Fruit fly (Drosophila melanogaster): ENCODE measurements around the gene PIG-H.

The PIG-H gene

dm6 chr3R:7967801-7968200, 31.8 kb upstream of the PIG-H start:
- TF ChIP-seq h (optimal IDR thresholded peaks at IDR 0.05) (no peak), Myc (optimal IDR thresholded peaks at IDR 0.05) (no peak), Sin3A (optimal IDR thresholded peaks at IDR 0.05) (no peak), insv (optimal IDR thresholded peaks at IDR 0.05) (no peak)

dm6 chr3R:7968958-7969701, 30.5 kb upstream of the PIG-H start:
- TF ChIP-seq Sin3A (optimal IDR thresholded peaks at IDR 0.05) (no peak), ttk (optimal IDR thresholded peaks at IDR 0.05) (no peak), Myc (optimal IDR thresholded peaks at IDR 0.05) (no peak), h (optimal IDR thresholded peaks at IDR 0.05) (no peak), insv (optimal IDR thresholded peaks at IDR 0.05) (no peak), psq (optimal IDR thresholded peaks at IDR 0.05) (no peak)

dm6 chr3R:7969702-7970175, 29.9 kb upstream of the PIG-H start:
- no peak for TF ChIP-seq h (optimal IDR thresholded peaks at IDR 0.05)
- no peak for TF ChIP-seq ttk (optimal IDR thresholded peaks at IDR 0.05)
- no peak for TF ChIP-seq Myc (optimal IDR thresholded peaks at IDR 0.05)
- TF ChIP-seq psq (optimal IDR thresholded peaks at IDR 0.05): no peak
- TF ChIP-seq Sin3A (optimal IDR thresholded peaks at IDR 0.05): no peak
- no peak for TF ChIP-seq insv (optimal IDR thresholded peaks at IDR 0.05)

- no peak for TF ChIP-seq h (optimal IDR thresholded peaks at IDR 0.05)
- TF ChIP-seq Sin3A (optimal IDR thresholded peaks at IDR 0.05): no peak
- TF ChIP-seq ttk (optimal IDR thresholded peaks at IDR 0.05): no peak
- TF ChIP-seq Myc (optimal IDR thresholded peaks at IDR 0.05): no peak
- TF ChIP-seq psq (optimal IDR thresholded peaks at IDR 0.05): no peak
- TF ChIP-seq insv (optimal IDR thresholded peaks at IDR 0.05): no peak
Observed at dm6 chr3R:7970640-7971039, 29.0 kb upstream of the PIG-H start.

DNA sequence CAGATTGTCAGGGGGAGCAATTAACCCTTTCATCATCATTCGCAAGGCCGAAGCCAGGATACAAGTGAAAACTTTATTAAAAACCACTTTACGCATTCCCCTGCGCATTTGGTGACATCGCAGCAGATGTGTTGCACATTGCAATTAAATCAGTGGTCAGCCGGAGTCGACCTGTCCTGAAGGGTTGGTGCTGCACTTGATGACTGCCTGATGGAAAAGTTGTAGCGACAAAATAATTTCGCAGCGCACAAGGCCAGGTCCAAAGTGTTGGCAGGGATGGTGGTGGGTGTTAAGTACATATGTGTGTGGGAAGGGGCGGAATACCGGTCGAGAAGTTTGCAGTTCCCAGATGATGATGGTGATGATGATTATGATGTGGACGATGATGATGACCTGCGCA, 27.5 kb upstream of the PIG-H start:
- TF ChIP-seq h (optimal IDR thresholded peaks at IDR 0.05) (no peak), Myc (optimal IDR thresholded peaks at IDR 0.05) (no peak), ttk (optimal IDR thresholded peaks at IDR 0.05) (no peak), psq (optimal IDR thresholded peaks at IDR 0.05) (no peak), insv (optimal IDR thresholded peaks at IDR 0.05) (no peak), Sin3A (optimal IDR thresholded peaks at IDR 0.05) (no peak)

DNA sequence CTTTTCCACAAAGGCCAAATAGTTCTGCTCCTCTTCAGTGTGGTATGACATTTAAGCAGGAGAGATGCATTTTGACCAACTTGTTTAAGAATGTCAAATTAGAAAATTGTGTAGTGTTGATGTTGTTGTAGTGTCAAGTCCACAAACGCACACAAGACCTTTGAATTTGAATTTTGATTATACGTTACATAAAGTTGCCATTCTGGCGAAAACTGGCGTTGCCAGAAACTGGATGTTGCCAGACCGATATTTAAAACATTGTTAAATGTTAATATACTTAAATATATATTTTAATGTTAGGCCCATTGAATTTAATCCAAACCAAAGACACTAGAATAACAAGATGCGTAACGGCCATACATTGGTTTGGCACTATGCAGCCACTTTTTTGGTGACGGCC, 26.6 kb upstream of the PIG-H start:
- TF ChIP-seq h (optimal IDR thresholded peaks at IDR 0.05) (no peak), Sin3A (optimal IDR thresholded peaks at IDR 0.05) (no peak), Myc (optimal IDR thresholded peaks at IDR 0.05) (no peak), insv (optimal IDR thresholded peaks at IDR 0.05) (no peak), ttk (optimal IDR thresholded peaks at IDR 0.05) (no peak), psq (optimal IDR thresholded peaks at IDR 0.05) (no peak)

DNA sequence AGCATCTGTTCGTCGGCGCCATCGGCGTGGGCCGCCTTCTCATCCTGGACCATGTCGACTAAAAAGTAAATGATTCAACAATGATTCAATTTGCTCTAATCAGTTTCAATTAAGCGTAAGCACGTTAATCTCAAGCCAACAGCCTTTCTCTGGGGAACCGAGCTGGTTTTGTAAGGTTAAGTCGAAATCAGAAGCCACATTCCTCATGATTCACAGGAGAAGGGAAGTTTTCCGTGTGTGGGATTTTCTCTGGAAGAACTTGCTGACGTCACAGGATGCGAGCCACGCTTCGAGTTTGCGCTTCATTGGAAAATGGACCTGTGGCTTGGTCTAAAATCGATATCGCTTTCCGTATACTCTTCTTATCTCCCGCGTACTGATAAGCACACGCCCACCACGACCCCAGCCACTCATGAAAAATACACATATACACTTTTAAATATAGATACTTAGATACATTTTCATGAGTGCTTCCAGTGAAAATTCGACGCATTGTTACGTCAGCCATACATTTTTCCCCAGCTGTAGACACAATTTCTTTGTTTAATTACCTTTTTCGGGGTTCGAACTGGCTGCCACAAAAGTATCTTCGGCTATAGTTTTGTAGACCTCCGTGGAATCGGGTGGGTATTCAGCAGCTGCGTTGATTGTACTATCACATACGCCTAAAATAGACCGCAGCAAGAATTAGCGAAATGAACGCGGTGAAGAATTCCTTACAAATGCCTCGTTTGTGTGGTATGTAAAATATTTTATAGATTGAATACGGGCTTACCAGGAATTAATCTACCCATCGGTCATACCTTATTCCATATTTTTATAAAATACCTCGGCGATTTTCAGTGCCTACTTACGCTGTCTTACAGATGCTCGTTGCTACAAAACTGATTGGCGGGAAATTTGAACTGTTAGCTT, 22.4 kb upstream of the PIG-H start:
- TF ChIP-seq Myc (optimal IDR thresholded peaks at IDR 0.05) (no peak), psq (optimal IDR thresholded peaks at IDR 0.05) (no peak), insv (optimal IDR thresholded peaks at IDR 0.05) (no peak), ttk (optimal IDR thresholded peaks at IDR 0.05) (no peak), Sin3A (optimal IDR thresholded peaks at IDR 0.05) (no peak), h (optimal IDR thresholded peaks at IDR 0.05) (no peak)

DNA sequence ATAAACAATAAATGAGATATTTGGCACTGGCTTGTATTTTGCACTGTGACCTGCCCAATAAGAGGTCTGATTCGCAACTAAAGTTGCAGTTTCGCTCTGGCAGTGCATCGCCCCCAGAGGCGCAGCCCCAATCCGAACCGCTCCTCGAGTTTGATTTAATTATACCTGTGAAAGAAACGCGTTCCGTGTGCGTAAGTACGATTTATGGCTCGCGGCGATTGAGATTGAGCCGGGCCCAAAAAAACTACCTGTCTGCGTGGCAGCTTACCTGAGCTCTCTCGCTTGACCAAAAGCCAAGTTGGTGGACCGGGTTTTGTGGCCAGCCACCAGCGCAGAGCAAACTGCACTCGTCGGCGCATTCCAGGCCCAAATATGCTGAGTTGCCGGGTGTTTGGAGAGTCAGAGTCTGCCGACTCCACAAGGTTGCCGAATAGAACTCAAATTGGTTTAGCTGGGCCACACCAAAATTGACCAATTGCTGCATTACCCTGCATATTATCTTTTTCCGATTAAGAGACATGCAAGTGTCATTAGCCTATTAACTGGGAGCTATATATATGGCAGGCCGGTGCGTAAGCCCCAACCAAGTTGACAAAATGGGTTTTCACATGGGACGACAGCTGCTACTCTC, 21.1 kb upstream of the PIG-H start, which contains the start of the genes CD98hc and Os-C:
Gene CD98hc, minus strand, starts transcription at position 50 of the 631 bp plus-strand sequence.
Gene Os-C, plus strand, starts transcription at position 581 of the 631 bp plus-strand sequence.
- TF ChIP-seq psq (optimal IDR thresholded peaks at IDR 0.05) (no peak), Myc (optimal IDR thresholded peaks at IDR 0.05) (no peak), ttk (optimal IDR thresholded peaks at IDR 0.05) (no peak), h (optimal IDR thresholded peaks at IDR 0.05) (no peak), insv (optimal IDR thresholded peaks at IDR 0.05) (no peak), Sin3A (optimal IDR thresholded peaks at IDR 0.05) (no peak)

- TF ChIP-seq psq (optimal IDR thresholded peaks at IDR 0.05) (no peak), Sin3A (optimal IDR thresholded peaks at IDR 0.05) (no peak), Myc (optimal IDR thresholded peaks at IDR 0.05) (no peak), h (optimal IDR thresholded peaks at IDR 0.05) (no peak), ttk (optimal IDR thresholded peaks at IDR 0.05) (no peak), insv (optimal IDR thresholded peaks at IDR 0.05) (no peak)
Observed at dm6 chr3R:7980222-7980621, 19.4 kb upstream of the PIG-H start, which contains the start of gene Sfp84E. Gene Sfp84E (minus strand): TSS chr3R:7980322.

- TF ChIP-seq h (optimal IDR thresholded peaks at IDR 0.05) (no peak), Sin3A (optimal IDR thresholded peaks at IDR 0.05) (no peak), insv (optimal IDR thresholded peaks at IDR 0.05) (no peak), psq (optimal IDR thresholded peaks at IDR 0.05) (no peak), ttk (optimal IDR thresholded peaks at IDR 0.05) (no peak), Myc (optimal IDR thresholded peaks at IDR 0.05) (no peak)
Observed at dm6 chr3R:7981396-7981795, 18.2 kb upstream of the PIG-H start.

DNA sequence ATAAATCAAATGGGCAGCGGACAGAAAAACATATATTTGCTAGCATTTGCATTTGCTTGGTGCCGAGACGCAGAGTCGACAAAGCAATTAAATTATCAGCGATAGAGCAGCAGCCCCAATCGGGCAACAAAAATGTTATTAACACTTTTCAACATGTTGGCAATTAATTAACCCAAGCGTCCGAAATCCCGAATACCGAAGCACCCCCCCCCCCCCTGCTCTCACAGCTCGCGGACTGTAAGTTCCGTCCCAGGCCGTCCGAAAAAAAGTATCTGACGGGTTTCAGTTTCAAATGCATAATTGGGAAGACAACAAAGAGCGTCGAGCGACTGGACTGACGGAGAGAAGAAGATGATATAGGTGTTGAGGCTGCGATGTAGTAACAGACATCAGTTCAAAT, 9.4 kb upstream of the PIG-H start:
- TF ChIP-seq Sin3A (optimal IDR thresholded peaks at IDR 0.05): no peak
- TF ChIP-seq h (optimal IDR thresholded peaks at IDR 0.05): no peak
- TF ChIP-seq ttk (optimal IDR thresholded peaks at IDR 0.05): no peak
- TF ChIP-seq insv (optimal IDR thresholded peaks at IDR 0.05): no peak
- no peak for TF ChIP-seq Myc (optimal IDR thresholded peaks at IDR 0.05)
- no peak for TF ChIP-seq psq (optimal IDR thresholded peaks at IDR 0.05)
